Fruit fly (Drosophila melanogaster) whole organism, adult: ENCODE measurements around the gene SMC1.

ENCODE experiments used
- CG11617 ChIP-seq: fragments of 200-800 bp; sonication (Bioruptor generic); optimal IDR thresholded peaks from 2 replicates; lab custom pipeline; 2017; ENCODE audit warnings: mild to moderate bottlenecking, missing biosample characterization, missing genetic modification reagents, missing genetic modification characterization
- CG5204 ChIP-seq: fragments of 200-800 bp; sonication (Bioruptor generic); optimal IDR thresholded peaks from 2 replicates; lab custom pipeline; 2016; ENCODE audit warnings: missing biosample characterization, missing genetic modification characterization
- CG7101 ChIP-seq: fragments of 200-800 bp; sonication (Bioruptor generic); optimal IDR thresholded peaks from 2 replicates; lab custom pipeline; 2018; ENCODE audit warnings: missing biosample characterization, mild to moderate bottlenecking, missing genetic modification characterization, moderate library complexity
- Hr96 ChIP-seq: fragments of 200-800 bp; sonication (Bioruptor generic); optimal IDR thresholded peaks from 2 replicates; lab custom pipeline; 2016; ENCODE audit warnings: missing biosample characterization, missing genetic modification characterization
- ovo ChIP-seq: fragments of 200-800 bp; sonication (Bioruptor generic); optimal IDR thresholded peaks from 2 replicates; lab custom pipeline; 2016; ENCODE audit warnings: missing biosample characterization, missing genetic modification characterization
- tj ChIP-seq: fragments of 200-800 bp; sonication (Bioruptor generic); optimal IDR thresholded peaks from 3 replicates; lab custom pipeline; 2017; ENCODE audit warnings: missing biosample characterization, mild to moderate bottlenecking, missing genetic modification characterization, moderate library complexity

DNA sequence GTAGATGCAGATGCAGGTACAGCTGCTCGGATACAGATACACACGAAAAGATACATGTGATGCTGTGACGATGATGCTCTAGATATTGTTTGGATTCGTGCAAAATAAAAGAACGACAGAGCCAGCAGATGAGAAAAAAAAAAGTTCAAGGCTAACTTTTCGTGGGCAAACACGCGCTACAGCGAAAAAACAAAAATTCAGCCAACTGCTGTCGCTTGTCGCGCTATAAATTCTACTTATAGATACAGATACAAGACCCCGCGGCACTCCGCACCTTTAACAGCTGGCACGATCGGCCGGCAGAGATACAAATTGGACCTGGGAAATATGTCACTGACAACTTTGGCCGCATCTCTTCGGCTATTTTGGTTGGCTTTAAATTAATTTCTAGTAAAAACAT is 31.6 kb upstream of the SMC1 start:
- TF ChIP-seq tj (GFP tag; lab: Kevin White, UChicago) (no peak), CG7101 (tag; lab: Kevin White, UChicago) (no peak), Hr96 (GFP tag; lab: Kevin White, UChicago) (no peak), CG5204 (GFP tag; lab: Kevin White, UChicago) (no peak), CG11617 (GFP tag; lab: Kevin White, UChicago) (peak; percentile 27), ovo (no peak)
